Worm (Caenorhabditis elegans): ENCODE data around the gene clec-31.

DNA sequence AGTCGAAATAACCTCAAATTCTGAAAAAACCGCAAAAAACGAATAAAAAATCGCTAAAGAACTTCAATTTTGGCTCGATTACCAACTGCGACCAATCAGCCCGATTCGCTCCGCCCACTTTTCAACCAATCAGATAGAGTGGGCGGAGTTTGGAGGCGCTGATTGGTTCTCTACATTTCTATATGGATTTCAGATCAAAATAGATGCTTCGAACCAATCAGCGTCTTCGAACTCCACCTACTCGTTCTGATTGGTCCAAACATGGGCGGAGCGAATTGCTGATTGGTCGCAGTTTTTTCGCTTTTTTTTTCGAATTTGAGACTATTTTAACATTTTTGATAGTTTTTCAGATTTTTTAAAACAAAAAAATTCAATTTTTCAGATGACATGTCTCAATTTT, 49.7 kb downstream of the clec-31 start:
- TF ChIP-seq skn-1 (tag; optimal IDR thresholded peaks at IDR 0.05) (no peak), ceh-82 (tag; optimal IDR thresholded peaks at IDR 0.05) (no peak), zag-1 (tag; optimal IDR thresholded peaks at IDR 0.05) (no peak), dmd-4 (tag; optimal IDR thresholded peaks at IDR 0.05) (no peak), blmp-1 (tag; optimal IDR thresholded peaks at IDR 0.05; ENCODE audit: insufficient read depth) (no peak), nhr-237 (tag; optimal IDR thresholded peaks at IDR 0.05) (no peak), ama-1 (optimal IDR thresholded peaks at IDR 0.05) (no peak), F13H6.1 (tag; optimal IDR thresholded peaks at IDR 0.05) (no peak), unc-62 (GFP tag; optimal IDR thresholded peaks at IDR 0.05) (no peak), mdl-1 (tag; optimal IDR thresholded peaks at IDR 0.05) (no peak), elt-3 (tag; optimal IDR thresholded peaks at IDR 0.05) (no peak)

All from whole organism, L2 larva.